Fruit fly (Drosophila melanogaster) whole organism, prepupa: ENCODE results near the gene cac.

Experiments
- Blimp-1 ChIP-seq: fragments of 200-800 bp; sonication (Bioruptor generic); optimal IDR thresholded peaks from 3 replicates; lab custom pipeline; 2017; ENCODE audit warnings: missing biosample characterization, missing genetic modification characterization, mild to moderate bottlenecking, moderate library complexity, missing genetic modification reagents
- CG10669 ChIP-seq: fragments of 200-800 bp; sonication (Bioruptor generic); optimal IDR thresholded peaks from 3 replicates; lab custom pipeline; 2018; ENCODE audit warnings: missing biosample characterization, mild to moderate bottlenecking, missing genetic modification characterization, moderate library complexity
- CG11294 ChIP-seq: fragments of 200-800 bp; sonication (Bioruptor generic); IDR thresholded peaks from 2 replicates; pipeline ENCODE4 v1.3.6; 2022; ENCODE audit warnings: missing biosample characterization, missing genetic modification characterization
- CG11762 ChIP-seq: fragments of 200-800 bp; sonication (Bioruptor generic); optimal IDR thresholded peaks from 3 replicates; lab custom pipeline; 2016; ENCODE audit warnings: missing biosample characterization, missing genetic modification characterization; ENCODE audit not compliant: insufficient read depth
- CG15336 ChIP-seq: fragments of 200-800 bp; sonication (Bioruptor generic); IDR thresholded peaks from 2 replicates; pipeline ENCODE4 v1.3.6; 2022; ENCODE audit warnings: missing biosample characterization, missing genetic modification characterization
- CG1621 ChIP-seq: fragments of 200-800 bp; sonication (Bioruptor generic); optimal IDR thresholded peaks from 3 replicates; lab custom pipeline; 2018; ENCODE audit warnings: missing biosample characterization, mild to moderate bottlenecking, missing genetic modification characterization
- CG16779 ChIP-seq: fragments of 200-800 bp; sonication (Bioruptor generic); optimal IDR thresholded peaks from 3 replicates; lab custom pipeline; 2017; ENCODE audit warnings: missing biosample characterization, mild to moderate bottlenecking, missing genetic modification characterization
- CG3032 ChIP-seq: fragments of 200-800 bp; optimal IDR thresholded peaks from 2 replicates; lab custom pipeline; 2019; ENCODE audit warnings: missing biosample characterization, mild to moderate bottlenecking, missing genetic modification characterization, moderate library complexity
- CG31627 ChIP-seq: fragments of 200-800 bp; sonication (Bioruptor generic); optimal IDR thresholded peaks from 3 replicates; lab custom pipeline; 2016; ENCODE audit warnings: missing biosample characterization, missing genetic modification characterization
- CG32006 ChIP-seq: fragments of 200-800 bp; sonication (Bioruptor generic); optimal IDR thresholded peaks from 3 replicates; lab custom pipeline; 2017; ENCODE audit warnings: missing biosample characterization, mild to moderate bottlenecking, missing genetic modification characterization
- CG3919 ChIP-seq: fragments of 200-800 bp; sonication (Bioruptor generic); optimal IDR thresholded peaks from 3 replicates; lab custom pipeline; 2016; ENCODE audit warnings: missing biosample characterization, missing genetic modification characterization
- CG4318 ChIP-seq: fragments of 200-800 bp; sonication (Bioruptor generic); optimal IDR thresholded peaks from 3 replicates; lab custom pipeline; 2017; ENCODE audit warnings: missing biosample characterization, mild to moderate bottlenecking, missing genetic modification characterization
- CG6163 ChIP-seq: fragments of 200-800 bp; sonication (Bioruptor generic); IDR thresholded peaks from 3 replicates; pipeline ENCODE4 v1.3.6; 2022; ENCODE audit warnings: missing biosample characterization, missing genetic modification characterization
- CG6276 ChIP-seq: fragments of 200-800 bp; sonication (Bioruptor generic); optimal IDR thresholded peaks from 2 replicates; lab custom pipeline; 2017; ENCODE audit warnings: missing biosample characterization, mild to moderate bottlenecking, missing genetic modification characterization
- CG6808 ChIP-seq: fragments of 200-800 bp; sonication (Bioruptor generic); optimal IDR thresholded peaks from 3 replicates; lab custom pipeline; 2017; ENCODE audit warnings: missing biosample characterization, missing genetic modification characterization, mild to moderate bottlenecking, moderate library complexity, missing genetic modification reagents
- CG6854 ChIP-seq: fragments of 200-800 bp; sonication (Bioruptor generic); optimal IDR thresholded peaks from 2 replicates; lab custom pipeline; 2017; ENCODE audit warnings: missing biosample characterization, mild to moderate bottlenecking, missing genetic modification characterization
- CG7368 ChIP-seq: fragments of 200-800 bp; sonication (Bioruptor generic); optimal IDR thresholded peaks from 3 replicates; lab custom pipeline; 2016; ENCODE audit warnings: missing biosample characterization, missing genetic modification characterization
- CG8119 ChIP-seq: fragments of 200-800 bp; sonication (Bioruptor generic); IDR thresholded peaks from 3 replicates; pipeline ENCODE4 v1.3.6; 2022; ENCODE audit warnings: missing biosample characterization, missing genetic modification characterization
- CG8319 ChIP-seq: fragments of 200-800 bp; sonication (Bioruptor generic); optimal IDR thresholded peaks from 3 replicates; lab custom pipeline; 2016; ENCODE audit warnings: missing biosample characterization, missing genetic modification characterization
- CG9139 ChIP-seq: fragments of 200-800 bp; sonication (Bioruptor generic); optimal IDR thresholded peaks from 3 replicates; lab custom pipeline; 2017; ENCODE audit warnings: missing biosample characterization, mild to moderate bottlenecking, missing genetic modification characterization
- Eip75B ChIP-seq: fragments of 200-800 bp; sonication (Bioruptor generic); optimal IDR thresholded peaks from 3 replicates; lab custom pipeline; 2016; ENCODE audit warnings: missing biosample characterization, missing genetic modification characterization
- Eip78C ChIP-seq: fragments of 200-800 bp; sonication (Bioruptor generic); peaks from one replicate; lab custom pipeline; 2016; ENCODE audit warnings: missing biosample characterization, missing genetic modification characterization
- Ets21C ChIP-seq: fragments of 200-800 bp; sonication (Bioruptor generic); optimal IDR thresholded peaks from 3 replicates; lab custom pipeline; 2016; ENCODE audit warnings: missing biosample characterization, missing genetic modification characterization
- Ets96B ChIP-seq: fragments of 200-800 bp; optimal IDR thresholded peaks from 2 replicates; lab custom pipeline; 2019; ENCODE audit warnings: missing biosample characterization, mild to moderate bottlenecking, missing genetic modification characterization, moderate library complexity
- Gug ChIP-seq: fragments of 200-800 bp; sonication (Bioruptor generic); IDR thresholded peaks from 2 replicates; pipeline ENCODE4 v1.3.6; 2022; ENCODE audit warnings: missing biosample characterization, missing genetic modification characterization
- Hr39 ChIP-seq: fragments of 200-800 bp; sonication (Bioruptor generic); optimal IDR thresholded peaks from 2 replicates; lab custom pipeline; 2016; ENCODE audit warnings: missing biosample characterization, missing genetic modification characterization
- Lpt ChIP-seq: fragments of 200-800 bp; sonication (Bioruptor generic); optimal IDR thresholded peaks from 3 replicates; lab custom pipeline; 2016; ENCODE audit warnings: missing biosample characterization, missing genetic modification characterization
- Met ChIP-seq: fragments of 200-800 bp; sonication (Bioruptor generic); optimal IDR thresholded peaks from 3 replicates; lab custom pipeline; 2016; ENCODE audit warnings: missing biosample characterization, missing genetic modification characterization
- OdsH ChIP-seq: fragments of 200-800 bp; sonication (Bioruptor generic); optimal IDR thresholded peaks from 3 replicates; lab custom pipeline; 2016; ENCODE audit warnings: missing biosample characterization, missing genetic modification characterization
- Sox102F ChIP-seq: fragments of 200-800 bp; sonication (Bioruptor generic); optimal IDR thresholded peaks from 2 replicates; lab custom pipeline; 2016; ENCODE audit warnings: missing biosample characterization, mild to moderate bottlenecking, missing genetic modification characterization
- achi ChIP-seq: fragments of 200-800 bp; sonication (Bioruptor generic); optimal IDR thresholded peaks from 3 replicates; lab custom pipeline; 2016; ENCODE audit warnings: missing biosample characterization, missing genetic modification characterization
- acj6 ChIP-seq: fragments of 200-800 bp; sonication (Bioruptor generic); optimal IDR thresholded peaks from 3 replicates; lab custom pipeline; 2016; ENCODE audit warnings: missing biosample characterization, missing genetic modification characterization
- cyc ChIP-seq: fragments of 200-800 bp; sonication (Bioruptor generic); optimal IDR thresholded peaks from 3 replicates; lab custom pipeline; 2016; ENCODE audit warnings: missing biosample characterization, missing genetic modification characterization
- eg ChIP-seq: fragments of 200-800 bp; sonication (Bioruptor generic); IDR thresholded peaks from 3 replicates; pipeline ENCODE4 v1.3.6; 2022; ENCODE audit warnings: missing biosample characterization, missing genetic modification characterization
- esn ChIP-seq: fragments of 200-800 bp; sonication (Bioruptor generic); optimal IDR thresholded peaks from 2 replicates; lab custom pipeline; 2016; ENCODE audit warnings: missing biosample characterization, mild to moderate bottlenecking, missing genetic modification characterization, moderate library complexity
- fd59A ChIP-seq: fragments of 200-800 bp; sonication (Bioruptor generic); optimal IDR thresholded peaks from 2 replicates; lab custom pipeline; 2017; ENCODE audit warnings: missing biosample characterization, mild to moderate bottlenecking, missing genetic modification characterization, missing genetic modification reagents
- fkh ChIP-seq: fragments of 200-800 bp; sonication (Bioruptor generic); optimal IDR thresholded peaks from 3 replicates; lab custom pipeline; 2017; ENCODE audit warnings: missing biosample characterization, mild to moderate bottlenecking, missing genetic modification characterization, moderate library complexity
- net ChIP-seq: fragments of 200-800 bp; sonication (Bioruptor generic); optimal IDR thresholded peaks from 3 replicates; lab custom pipeline; 2016; ENCODE audit warnings: missing biosample characterization, missing genetic modification characterization
- salr ChIP-seq, 2 experiments: fragments of 200-800 bp; sonication (Bioruptor generic); optimal IDR thresholded peaks; 3 replicates each; lab custom pipeline; 2016 to 2018; ENCODE audit warnings: missing biosample characterization in 2 of 2, missing genetic modification characterization in 2 of 2, mild to moderate bottlenecking in 1 of 2
- ss ChIP-seq, 2 experiments: fragments of 200-800 bp; sonication (Bioruptor generic); optimal IDR thresholded peaks; 2 replicates in 1 of 2; 3 replicates in 1 of 2; lab custom pipeline; 2017 to 2018; ENCODE audit warnings: mild to moderate bottlenecking in 2 of 2, missing biosample characterization in 2 of 2, missing genetic modification characterization in 2 of 2, moderate library complexity in 1 of 2
- svp ChIP-seq: fragments of 200-800 bp; sonication (Bioruptor generic); peaks from one replicate; lab custom pipeline; 2016; ENCODE audit warnings: missing biosample characterization, missing genetic modification characterization
- topi ChIP-seq: fragments of 200-800 bp; sonication (Bioruptor generic); optimal IDR thresholded peaks from 3 replicates; lab custom pipeline; 2016; ENCODE audit warnings: missing biosample characterization, missing genetic modification characterization
- vri ChIP-seq: fragments of 200-800 bp; sonication (Bioruptor generic); optimal IDR thresholded peaks from 3 replicates; lab custom pipeline; 2016; ENCODE audit warnings: missing biosample characterization, mild to moderate bottlenecking, missing genetic modification characterization

Gene cac

dm6 chrX:11917056-11917633 is 67.7 kb downstream of the cac start, which contains the start of gene pot:
TSS of gene pot (minus strand) at chrX:11917260.
- no peak for TF ChIP-seq Ets96B (tag; lab: Kevin White, UChicago)
- no peak for TF ChIP-seq cyc (GFP tag; lab: Kevin White, UChicago)
- no peak for TF ChIP-seq Hr39
- no peak for TF ChIP-seq CG1621 (tag; lab: Kevin White, UChicago)
- no peak for TF ChIP-seq CG16779
- TF ChIP-seq CG31627 (GFP tag; lab: Kevin White, UChicago): no peak
- TF ChIP-seq Gug (GFP tag; lab: Robert Waterston, UW): no peak
- TF ChIP-seq CG3919 (GFP tag; lab: Kevin White, UChicago): no peak
- TF ChIP-seq OdsH: no peak
- peak; percentile 15 for TF ChIP-seq fkh
- TF ChIP-seq CG6854: peak; percentile 22
- no peak for TF ChIP-seq CG3032 (tag; lab: Kevin White, UChicago)
- TF ChIP-seq vri (GFP tag; lab: Kevin White, UChicago): no peak
- TF ChIP-seq eg (GFP tag; lab: Robert Waterston, UW): peak; percentile 49; the same call in 1 of the 3 replicates
- peak; percentile 50 for TF ChIP-seq Eip78C (GFP tag; lab: Kevin White, UChicago)
- peak; percentile 5 for TF ChIP-seq CG9139 (GFP tag; lab: Kevin White, UChicago)
- TF ChIP-seq svp (GFP tag; lab: Kevin White, UChicago): no peak
- TF ChIP-seq CG11762 (GFP tag; lab: Kevin White, UChicago): no peak
- peak; percentile 23 for TF ChIP-seq CG6808
- TF ChIP-seq CG7368 (GFP tag; lab: Kevin White, UChicago): no peak
- no peak for TF ChIP-seq achi
- no peak; the same call in 2 of the 3 replicates for TF ChIP-seq CG8119 (GFP tag; lab: Robert Waterston, UW)
- TF ChIP-seq topi (GFP tag; lab: Kevin White, UChicago): no peak
- TF ChIP-seq CG6276: peak; percentile 27
- no peak for TF ChIP-seq CG10669 (GFP tag; lab: Kevin White, UChicago)
- TF ChIP-seq Lpt (GFP tag; lab: Kevin White, UChicago): peak; percentile 15
- TF ChIP-seq Blimp-1 (GFP tag; lab: Kevin White, UChicago): no peak
- TF ChIP-seq CG4318 (GFP tag; lab: Kevin White, UChicago): no peak
- TF ChIP-seq Eip75B (GFP tag; lab: Kevin White, UChicago): no peak
- TF ChIP-seq Ets21C: no peak
- no peak for TF ChIP-seq salr (GFP tag; optimal IDR thresholded peaks at IDR 0.05; lab: Kevin White, UChicago)
- no peak for TF ChIP-seq Met (GFP tag; lab: Kevin White, UChicago)
- no peak for TF ChIP-seq acj6 (GFP tag; lab: Kevin White, UChicago)
- no peak for TF ChIP-seq fd59A
- no peak for TF ChIP-seq esn (GFP tag; lab: Kevin White, UChicago)
- TF ChIP-seq CG32006 (GFP tag; lab: Kevin White, UChicago): peak; percentile 6
- no peak for TF ChIP-seq ss (GFP tag; optimal IDR thresholded peaks at IDR 0.05; lab: Kevin White, UChicago)
- no peak for TF ChIP-seq net (GFP tag; lab: Kevin White, UChicago)
- 0 out of 3 replicates have a peak, but pooled peaks have one; percentile 12 for TF ChIP-seq CG6163
- TF ChIP-seq CG8319 (GFP tag; lab: Kevin White, UChicago): no peak
- no peak for TF ChIP-seq CG11294
- TF ChIP-seq CG15336 (GFP tag; lab: Robert Waterston, UW): 0 out of 2 replicates have a peak, but pooled peaks have one; percentile 20
- peak; percentile 13 for TF ChIP-seq Sox102F (GFP tag; lab: Kevin White, UChicago)
- TF ChIP-seq, all 60 proteins: peak for 12
